Worm (Caenorhabditis elegans) whole organism, L2 larva: ENCODE data around the gene fahd-1.

ENCODE experiments used
- R02D3.7 ChIP-seq: fragments of 150-350 bp; optimal IDR thresholded peaks from 2 replicates; lab custom pipeline; 2014; ENCODE audit warnings: missing biosample characterization, missing genetic modification characterization
- aly-2 ChIP-seq: fragments of 150-350 bp; optimal IDR thresholded peaks from 2 replicates; lab custom pipeline; 2014; ENCODE audit warnings: missing biosample characterization, missing genetic modification characterization
- mab-5 ChIP-seq: fragments of 150-350 bp; optimal IDR thresholded peaks from 2 replicates; lab custom pipeline; 2014; ENCODE audit warnings: missing biosample characterization, missing genetic modification characterization
- nhr-77 ChIP-seq: fragments of 150-350 bp; optimal IDR thresholded peaks from 2 replicates; lab custom pipeline; 2014; ENCODE audit warnings: missing biosample characterization, missing genetic modification characterization
- unc-39 ChIP-seq: fragments of 150-350 bp; optimal IDR thresholded peaks from 2 replicates; lab custom pipeline; 2014; ENCODE audit warnings: missing biosample characterization, missing genetic modification characterization

DNA sequence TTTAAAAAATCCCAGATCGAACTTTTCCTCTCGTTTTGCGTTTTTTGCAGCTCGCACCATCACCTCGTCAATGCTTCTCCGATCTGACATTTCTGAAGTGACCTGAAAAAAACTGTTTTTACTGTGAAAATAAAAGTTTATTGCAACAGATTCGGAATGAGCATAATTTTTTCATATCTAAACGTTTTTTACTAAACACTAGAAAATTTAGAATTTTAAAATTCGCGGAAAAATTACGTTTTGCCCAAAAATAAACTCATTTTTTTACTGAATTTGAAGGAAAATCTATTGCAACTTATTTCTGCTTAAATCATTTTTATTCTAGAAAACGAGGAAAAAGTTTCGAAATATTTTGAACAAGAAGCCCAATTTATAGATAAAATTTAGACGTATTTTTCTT, 9.2 kb upstream of the fahd-1 start, which contains the start of gene ZK688.9:
- TF ChIP-seq unc-39 (tag; lab: Kevin White, UChicago) (no peak), nhr-77 (tag; lab: Kevin White, UChicago) (no peak), R02D3.7 (tag; lab: Kevin White, UChicago) (no peak), aly-2 (no peak), mab-5 (no peak)
